Fruit fly (Drosophila melanogaster): ENCODE data around the gene eff.

Gene eff

dm6 chr3R:14696949-14697513 is 44.1 kb downstream of the eff start, which contains the start of gene Meltrin (continued):
- TF ChIP-seq CG4424 (GFP tag; optimal IDR thresholded peaks at IDR 0.05): peak; percentile 32
- TF ChIP-seq scrt (GFP tag; optimal IDR thresholded peaks at IDR 0.05): peak; percentile 61
- no peak for TF ChIP-seq crol (GFP tag; IDR thresholded peaks at IDR 0.05)
- TF ChIP-seq CG7556 (GFP tag; optimal IDR thresholded peaks at IDR 0.05): peak; percentile 22
- peak; percentile 82 for TF ChIP-seq mirr (GFP tag; optimal IDR thresholded peaks at IDR 0.05)
- peak; percentile 27 for TF ChIP-seq CG10147 (GFP tag; optimal IDR thresholded peaks at IDR 0.05)
- peak; percentile 17 for TF ChIP-seq ab (GFP tag; optimal IDR thresholded peaks at IDR 0.05)
- peak; percentile 35 for TF ChIP-seq kah (GFP tag; optimal IDR thresholded peaks at IDR 0.05)
- peak; percentile 4 for TF ChIP-seq Hsf (GFP tag; optimal IDR thresholded peaks at IDR 0.05)
- peak; percentile 87 for TF ChIP-seq CG15514 (GFP tag; optimal IDR thresholded peaks at IDR 0.05)
- no peak for TF ChIP-seq wor (GFP tag; IDR thresholded peaks at IDR 0.05)
- TF ChIP-seq Sox102F (GFP tag; optimal IDR thresholded peaks at IDR 0.05): no peak
- TF ChIP-seq CG2712 (tag; optimal IDR thresholded peaks at IDR 0.05): peak; percentile 71
- TF ChIP-seq pan (optimal IDR thresholded peaks at IDR 0.05): no peak
- no peak for TF ChIP-seq pan (GFP tag; optimal IDR thresholded peaks at IDR 0.05 in 1 of 2, IDR thresholded peaks at IDR 0.05 in 1 of 2)
- peak; percentile 40 for TF ChIP-seq CTCF (GFP tag; optimal IDR thresholded peaks at IDR 0.05)
- peak; percentile 67 for TF ChIP-seq CG6854 (GFP tag; optimal IDR thresholded peaks at IDR 0.05)
- peak; percentile 56 for TF ChIP-seq repo (GFP tag; optimal IDR thresholded peaks at IDR 0.05)
- no peak for TF ChIP-seq bbx (GFP tag; IDR thresholded peaks at IDR 0.05; ENCODE audit: partially characterized antibody)
- TF ChIP-seq eve (GFP tag; optimal IDR thresholded peaks at IDR 0.05): peak in 1 of 2 experiments; percentile 53
- TF ChIP-seq kay (GFP tag; optimal IDR thresholded peaks at IDR 0.05): peak; percentile 17
- peak; percentile 70 for TF ChIP-seq her (GFP tag; optimal IDR thresholded peaks at IDR 0.05)
- TF ChIP-seq Mes4 (GFP tag; optimal IDR thresholded peaks at IDR 0.05): peak; percentile 50
- TF ChIP-seq CG18011 (GFP tag; optimal IDR thresholded peaks at IDR 0.05): peak; percentile 45
- TF ChIP-seq Ptx1 (GFP tag; IDR thresholded peaks at IDR 0.05): no peak
- peak; percentile 57 for TF ChIP-seq CG4854 (GFP tag; optimal IDR thresholded peaks at IDR 0.05)
- TF ChIP-seq sens (GFP tag): peak; percentile 86
- peak; percentile 71 for TF ChIP-seq CG17912 (GFP tag; optimal IDR thresholded peaks at IDR 0.05)
- peak; percentile 9 for TF ChIP-seq pnt (GFP tag; optimal IDR thresholded peaks at IDR 0.05)
- peak in 1 of 3 experiments; percentile 95 for TF ChIP-seq Stat92E (GFP tag; optimal IDR thresholded peaks at IDR 0.05)
- peak; percentile 27 for TF ChIP-seq HHEX (GFP tag; optimal IDR thresholded peaks at IDR 0.05)
- peak; percentile 36 for TF ChIP-seq CG8089 (GFP tag; optimal IDR thresholded peaks at IDR 0.05)
- TF ChIP-seq CG17361 (GFP tag; IDR thresholded peaks at IDR 0.05): no peak
- TF ChIP-seq CG6175 (GFP tag; IDR thresholded peaks at IDR 0.05): no peak
- TF ChIP-seq dpn (GFP tag; optimal IDR thresholded peaks at IDR 0.05): peak; percentile 0 to 65
- no peak for TF ChIP-seq Abd-B (GFP tag; optimal IDR thresholded peaks at IDR 0.05)
- peak; percentile 3 for TF ChIP-seq Sin3A (optimal IDR thresholded peaks at IDR 0.05)
- TF ChIP-seq wdn (GFP tag; IDR thresholded peaks at IDR 0.05): no peak
- no peak for TF ChIP-seq CG17612 (GFP tag; IDR thresholded peaks at IDR 0.05)
- TF ChIP-seq wek (GFP tag; optimal IDR thresholded peaks at IDR 0.05): peak; percentile 69
- TF ChIP-seq CG17829 (tag; optimal IDR thresholded peaks at IDR 0.05): peak; percentile 77
- peak; percentile 33 for TF ChIP-seq Bteb2 (GFP tag; optimal IDR thresholded peaks at IDR 0.05)
- TF ChIP-seq pb (GFP tag; optimal IDR thresholded peaks at IDR 0.05): peak; percentile 62
- TF ChIP-seq CG13296 (GFP tag; optimal IDR thresholded peaks at IDR 0.05): peak; percentile 75
- TF ChIP-seq vnd (GFP tag; IDR thresholded peaks at IDR 0.05; ENCODE audit: partially characterized antibody): no peak
- TF ChIP-seq CG4282 (GFP tag; optimal IDR thresholded peaks at IDR 0.05): peak; percentile 38
- peak; percentile 48 for TF ChIP-seq CHES-1-like (GFP tag; optimal IDR thresholded peaks at IDR 0.05)
- TF ChIP-seq MTF-1 (GFP tag; optimal IDR thresholded peaks at IDR 0.05; ENCODE audit: borderline replicate concordance): peak; percentile 79
- TF ChIP-seq CG32767 (GFP tag; IDR thresholded peaks at IDR 0.05): no peak
- no peak for TF ChIP-seq ranshi (GFP tag; IDR thresholded peaks at IDR 0.05)
- TF ChIP-seq Hmx (GFP tag; optimal IDR thresholded peaks at IDR 0.05): no peak

All from whole organism, embryonic.